Worm (Caenorhabditis elegans) whole organism, midembryonic: ENCODE results near the gene Y69E1A.8.
"Not testable (repeated sequence)": the region's sequence is repeated elsewhere in the genome, so short reads cannot be mapped to it uniquely, and the experiment has no call there.

Experiments
- T22C8.4 ChIP-seq: fragments of 200-800 bp; sonication (Bioruptor generic); IDR thresholded peaks from 2 replicates; pipeline ENCODE4 v1.3.6; 2022; ENCODE audit warnings: missing genetic modification characterization, missing compliant biosample characterization
- cog-1 ChIP-seq: sonication (generic microtip); optimal IDR thresholded peaks from 2 replicates; lab custom pipeline; 2016; ENCODE audit warnings: missing genetic modification characterization, missing compliant biosample characterization
- flt-1 ChIP-seq: fragments of 200-800 bp; sonication (Bioruptor generic); IDR thresholded peaks from 2 replicates; pipeline ENCODE4 v1.3.6; 2022; ENCODE audit warnings: missing genetic modification characterization, missing compliant biosample characterization
- klf-2 ChIP-seq: fragments of 200-800 bp; sonication (Bioruptor generic); conservative IDR thresholded peaks from 2 replicates; pipeline ENCODE4 v1.3.6; 2022; ENCODE audit warnings: missing genetic modification reagents, missing genetic modification characterization, missing compliant biosample characterization
- med-1 ChIP-seq: sonication (generic microtip); optimal IDR thresholded peaks from 2 replicates; lab custom pipeline; 2017; ENCODE audit warnings: missing genetic modification characterization, mild to moderate bottlenecking, missing compliant biosample characterization, antibody characterized with exemption, missing genetic modification reagents; ENCODE audit not compliant: insufficient read depth
- ref-1 ChIP-seq: fragments of 200-800 bp; sonication (Bioruptor generic); conservative IDR thresholded peaks from 2 replicates; pipeline ENCODE4 v1.3.6; 2022; ENCODE audit warnings: missing genetic modification reagents, missing genetic modification characterization, missing compliant biosample characterization
- tab-1 ChIP-seq: fragments of 200-800 bp; sonication (Bioruptor generic); IDR thresholded peaks from 2 replicates; pipeline ENCODE4 v1.3.6; 2022; ENCODE audit warnings: missing genetic modification characterization, missing compliant biosample characterization
- ztf-23 ChIP-seq: fragments of 200-800 bp; sonication (Bioruptor generic); IDR thresholded peaks from 2 replicates; pipeline ENCODE4 v1.3.6; 2022; ENCODE audit warnings: missing genetic modification reagents, missing genetic modification characterization, missing compliant biosample characterization
- ztf-29 ChIP-seq: fragments of 200-800 bp; sonication (Bioruptor generic); IDR thresholded peaks from 2 replicates; pipeline ENCODE4 v1.3.6; 2022; ENCODE audit warnings: missing genetic modification reagents, missing genetic modification characterization, missing compliant biosample characterization

Y69E1A.8 gene

ce11 chrIV:10987342-10987945 lies 21.0 kb downstream of the Y69E1A.8 start, which contains the start of gene Y43E12A.3:
TSS of gene Y43E12A.3 (plus strand) at chrIV:10987895.
- TF ChIP-seq ztf-29 (GFP tag; lab: Robert Waterston, UW); T22C8.4; cog-1 (tag; lab: Kevin White, UChicago): not testable (repeated sequence)

- no peak for TF ChIP-seq tab-1 (GFP tag; lab: Robert Waterston, UW)
- TF ChIP-seq cog-1 (tag; lab: Kevin White, UChicago), result no peak
- TF ChIP-seq T22C8.4, result no peak
Observed at ce11 chrIV:10990699-10991098, 24.3 kb downstream of the Y69E1A.8 start, which contains the start of gene F13H10.5. TSS of gene F13H10.5 (plus strand) at chrIV:10990999.

- TF ChIP-seq T22C8.4 (no peak), ztf-29 (GFP tag; lab: Robert Waterston, UW) (no peak), ztf-23 (no peak), cog-1 (tag; lab: Kevin White, UChicago) (no peak), flt-1 (GFP tag; lab: Robert Waterston, UW) (no peak), med-1 (GFP tag; lab: Kevin White, UChicago) (no peak), klf-2 (GFP tag; lab: Robert Waterston, UW) (no peak), ref-1 (no peak), tab-1 (GFP tag; lab: Robert Waterston, UW) (no peak)
Observed at ce11 chrIV:11001614-11002013, 35.2 kb downstream of the Y69E1A.8 start, which contains the start of gene F13H10.9. TSS of gene F13H10.9 (plus strand) at chrIV:11001914.

DNA sequence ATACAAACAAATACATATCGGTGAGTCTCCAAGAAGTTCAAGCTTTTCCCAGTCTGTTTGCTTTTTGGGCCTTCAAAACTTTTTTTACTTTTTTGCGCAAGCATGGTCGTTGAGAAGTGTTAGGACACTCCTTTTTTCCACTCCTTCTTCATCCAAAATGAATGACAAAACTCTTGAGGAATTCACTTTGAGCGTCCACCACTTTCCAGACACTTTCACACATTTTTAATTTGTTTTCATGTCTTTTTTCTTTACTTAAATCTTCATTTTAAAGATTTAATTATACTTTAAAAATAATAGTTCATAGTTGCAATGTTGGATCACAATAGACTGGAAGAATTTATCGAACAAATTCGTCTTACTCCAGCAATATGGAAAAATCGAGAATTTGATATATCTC lies 37.9 kb downstream of the Y69E1A.8 start, which contains the start of gene F13H10.1:
Gene F13H10.1, plus strand, starts transcription at position 301 of the 400 bp plus-strand sequence.
- TF ChIP-seq flt-1 (GFP tag; lab: Robert Waterston, UW) (no peak), klf-2 (GFP tag; lab: Robert Waterston, UW) (no peak), T22C8.4 (no peak), ztf-23 (no peak), ztf-29 (GFP tag; lab: Robert Waterston, UW) (no peak), cog-1 (tag; lab: Kevin White, UChicago) (no peak), med-1 (GFP tag; lab: Kevin White, UChicago) (no peak), tab-1 (GFP tag; lab: Robert Waterston, UW) (no peak)

- TF ChIP-seq tab-1 (GFP tag; lab: Robert Waterston, UW) (no peak), ztf-23 (no peak), klf-2 (GFP tag; lab: Robert Waterston, UW) (no peak), ztf-29 (GFP tag; lab: Robert Waterston, UW) (no peak), ref-1 (no peak), cog-1 (tag; lab: Kevin White, UChicago) (no peak)
Observed at ce11 chrIV:11006383-11006782, 40.0 kb downstream of the Y69E1A.8 start.

ce11 chrIV:11006868-11007267 lies 40.5 kb downstream of the Y69E1A.8 start:
- no peak for TF ChIP-seq ztf-29 (GFP tag; lab: Robert Waterston, UW)
- no peak for TF ChIP-seq flt-1 (GFP tag; lab: Robert Waterston, UW)
- TF ChIP-seq klf-2 (GFP tag; lab: Robert Waterston, UW), result no peak
- no peak for TF ChIP-seq cog-1 (tag; lab: Kevin White, UChicago)
- TF ChIP-seq ztf-23, result no peak
- TF ChIP-seq T22C8.4, result no peak
- TF ChIP-seq ref-1, result no peak
- TF ChIP-seq med-1 (GFP tag; lab: Kevin White, UChicago), result no peak
- no peak for TF ChIP-seq tab-1 (GFP tag; lab: Robert Waterston, UW)

DNA sequence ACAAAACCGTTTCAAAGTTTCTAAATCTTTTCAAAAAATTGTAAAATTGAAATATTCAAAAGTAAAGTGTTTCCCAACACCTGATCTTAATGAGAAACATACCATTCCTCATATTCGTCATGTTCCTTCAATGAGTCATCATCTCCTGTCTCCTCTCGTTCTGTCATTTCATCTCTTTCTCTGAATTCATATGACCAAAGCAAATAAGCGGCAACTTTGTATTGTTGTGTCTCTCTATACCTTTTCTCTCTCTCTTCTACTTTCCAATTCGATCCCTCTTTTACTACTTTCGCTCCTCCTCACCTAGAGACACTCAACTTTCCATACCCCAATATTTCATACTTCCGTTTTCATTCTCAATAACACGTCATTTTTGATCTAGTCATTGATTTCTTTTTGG lies 41.9 kb downstream of the Y69E1A.8 start:
- TF ChIP-seq cog-1 (tag; lab: Kevin White, UChicago) (no peak), flt-1 (GFP tag; lab: Robert Waterston, UW) (no peak), tab-1 (GFP tag; lab: Robert Waterston, UW) (no peak), med-1 (GFP tag; lab: Kevin White, UChicago) (no peak), ztf-29 (GFP tag; lab: Robert Waterston, UW) (no peak), ztf-23 (no peak), ref-1 (no peak)

DNA sequence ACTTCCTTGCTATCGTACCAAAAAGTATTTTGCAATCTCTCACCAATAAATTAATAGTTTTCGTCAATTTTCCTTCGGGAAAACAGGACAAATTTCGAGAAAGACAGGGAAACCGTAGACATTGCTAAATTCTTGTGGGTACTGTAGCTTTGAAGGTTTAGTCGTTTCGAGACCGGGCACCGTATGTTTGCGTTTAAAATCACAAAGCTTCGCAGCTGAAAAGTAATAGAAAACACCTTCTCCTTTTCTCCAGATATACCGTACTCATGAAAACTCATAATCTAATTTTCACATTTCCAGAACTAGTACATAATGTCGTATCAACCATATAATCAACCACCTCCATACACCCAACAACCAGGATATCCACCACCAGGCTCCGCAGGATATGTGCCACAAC lies 42.6 kb downstream of the Y69E1A.8 start, which contains the start of gene F13H10.6:
Gene F13H10.6, plus strand, starts transcription at position 301 of the 400 bp plus-strand sequence.
- TF ChIP-seq klf-2 (GFP tag; lab: Robert Waterston, UW), result no peak
- no peak for TF ChIP-seq cog-1 (tag; lab: Kevin White, UChicago)
- TF ChIP-seq ztf-23, result no peak
- TF ChIP-seq T22C8.4, result no peak
- no peak for TF ChIP-seq flt-1 (GFP tag; lab: Robert Waterston, UW)
- no peak for TF ChIP-seq med-1 (GFP tag; lab: Kevin White, UChicago)
- TF ChIP-seq ztf-29 (GFP tag; lab: Robert Waterston, UW), result no peak
- TF ChIP-seq ref-1, result no peak
- no peak for TF ChIP-seq tab-1 (GFP tag; lab: Robert Waterston, UW)

DNA sequence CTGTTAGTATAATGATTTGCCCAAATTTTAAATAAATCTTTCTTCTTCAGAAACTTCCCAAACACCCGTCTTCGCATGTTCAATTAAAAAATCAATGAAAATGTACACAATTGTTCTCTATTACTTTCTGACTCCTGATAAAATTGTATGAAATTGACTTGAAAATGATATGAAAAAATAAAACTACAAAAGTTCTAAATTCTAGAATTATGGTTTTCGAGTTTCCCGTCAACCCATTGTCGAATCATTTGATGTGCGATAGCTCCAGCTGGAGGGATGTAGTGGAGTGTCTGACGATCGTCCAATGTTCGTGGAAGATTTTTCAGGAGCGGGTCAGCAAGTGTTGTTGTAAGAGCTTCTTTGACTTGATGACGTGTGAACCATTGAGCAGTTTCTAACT lies 43.5 kb downstream of the Y69E1A.8 start:
- TF ChIP-seq klf-2 (GFP tag; lab: Robert Waterston, UW) (no peak), cog-1 (tag; lab: Kevin White, UChicago) (no peak), tab-1 (GFP tag; lab: Robert Waterston, UW) (no peak), ref-1 (no peak), T22C8.4 (no peak), flt-1 (GFP tag; lab: Robert Waterston, UW) (no peak), ztf-29 (GFP tag; lab: Robert Waterston, UW) (no peak), ztf-23 (no peak), med-1 (GFP tag; lab: Kevin White, UChicago) (no peak)

DNA sequence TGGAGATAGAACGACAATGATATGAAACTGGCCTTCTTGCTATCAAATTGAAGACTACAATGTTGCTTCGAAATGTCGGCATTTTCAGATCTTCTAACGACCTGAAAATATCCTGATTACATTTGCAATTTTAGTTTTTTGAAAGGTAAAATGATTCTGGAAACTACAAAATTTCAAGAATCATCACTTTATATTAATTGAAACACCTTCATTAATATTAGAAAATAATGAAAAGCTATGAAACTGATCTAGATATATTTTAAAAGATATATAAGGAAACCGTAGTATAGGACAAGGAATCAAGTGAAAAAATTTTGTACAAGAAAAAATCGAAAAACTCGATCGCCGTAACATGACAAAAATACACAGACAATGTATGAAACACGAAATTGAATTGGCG lies 45.5 kb downstream of the Y69E1A.8 start, which contains the start of gene ndx-9:
Gene ndx-9, minus strand, starts transcription at position 101 of the 400 bp plus-strand sequence.
- no peak for TF ChIP-seq tab-1 (GFP tag; lab: Robert Waterston, UW)
- no peak for TF ChIP-seq ref-1
- no peak for TF ChIP-seq ztf-23
- TF ChIP-seq med-1 (GFP tag; lab: Kevin White, UChicago), result no peak
- no peak for TF ChIP-seq ztf-29 (GFP tag; lab: Robert Waterston, UW)
- TF ChIP-seq klf-2 (GFP tag; lab: Robert Waterston, UW), result no peak
- no peak for TF ChIP-seq flt-1 (GFP tag; lab: Robert Waterston, UW)
- TF ChIP-seq T22C8.4, result no peak
- TF ChIP-seq cog-1 (tag; lab: Kevin White, UChicago), result no peak
